Worm (Caenorhabditis elegans) whole organism, mixed stage, embryonic: ENCODE data around the gene F58E6.5.

Experiments
- lin-13 ChIP-seq: fragments of 150-350 bp; optimal IDR thresholded peaks from 2 replicates; lab custom pipeline; 2014; ENCODE audit warnings: missing biosample characterization, missing genetic modification characterization
- lsy-2 ChIP-seq: fragments of 150-350 bp; optimal IDR thresholded peaks from 2 replicates; lab custom pipeline; 2014; ENCODE audit warnings: missing biosample characterization, missing genetic modification characterization
- mab-5 ChIP-seq: fragments of 150-350 bp; optimal IDR thresholded peaks from 2 replicates; lab custom pipeline; 2014; ENCODE audit warnings: missing biosample characterization, missing genetic modification characterization
- nhr-12 ChIP-seq: fragments of 150-350 bp; optimal IDR thresholded peaks from 2 replicates; lab custom pipeline; 2014; ENCODE audit warnings: missing biosample characterization, missing genetic modification characterization
- nhr-237 ChIP-seq: fragments of 150-350 bp; optimal IDR thresholded peaks from 2 replicates; lab custom pipeline; 2014; ENCODE audit warnings: missing biosample characterization, missing genetic modification characterization
- nhr-28 ChIP-seq: fragments of 150-350 bp; optimal IDR thresholded peaks from 2 replicates; lab custom pipeline; 2014; ENCODE audit warnings: missing biosample characterization, missing genetic modification characterization
- nhr-76 ChIP-seq: sonication (generic microtip); optimal IDR thresholded peaks from 2 replicates; lab custom pipeline; 2017; ENCODE audit warnings: missing biosample characterization, missing genetic modification characterization
- pha-4 ChIP-seq: fragments of 150-350 bp; optimal IDR thresholded peaks from 2 replicates; lab custom pipeline; 2018; ENCODE audit warnings: missing biosample characterization, missing genetic modification reagents, missing genetic modification characterization
- snpc-4 ChIP-seq: fragments of 150-350 bp; optimal IDR thresholded peaks from 2 replicates; lab custom pipeline; 2014; ENCODE audit warnings: missing biosample characterization, missing genetic modification characterization
- ztf-11 ChIP-seq: fragments of 150-350 bp; optimal IDR thresholded peaks from 2 replicates; lab custom pipeline; 2014; ENCODE audit warnings: missing biosample characterization, missing genetic modification characterization

DNA sequence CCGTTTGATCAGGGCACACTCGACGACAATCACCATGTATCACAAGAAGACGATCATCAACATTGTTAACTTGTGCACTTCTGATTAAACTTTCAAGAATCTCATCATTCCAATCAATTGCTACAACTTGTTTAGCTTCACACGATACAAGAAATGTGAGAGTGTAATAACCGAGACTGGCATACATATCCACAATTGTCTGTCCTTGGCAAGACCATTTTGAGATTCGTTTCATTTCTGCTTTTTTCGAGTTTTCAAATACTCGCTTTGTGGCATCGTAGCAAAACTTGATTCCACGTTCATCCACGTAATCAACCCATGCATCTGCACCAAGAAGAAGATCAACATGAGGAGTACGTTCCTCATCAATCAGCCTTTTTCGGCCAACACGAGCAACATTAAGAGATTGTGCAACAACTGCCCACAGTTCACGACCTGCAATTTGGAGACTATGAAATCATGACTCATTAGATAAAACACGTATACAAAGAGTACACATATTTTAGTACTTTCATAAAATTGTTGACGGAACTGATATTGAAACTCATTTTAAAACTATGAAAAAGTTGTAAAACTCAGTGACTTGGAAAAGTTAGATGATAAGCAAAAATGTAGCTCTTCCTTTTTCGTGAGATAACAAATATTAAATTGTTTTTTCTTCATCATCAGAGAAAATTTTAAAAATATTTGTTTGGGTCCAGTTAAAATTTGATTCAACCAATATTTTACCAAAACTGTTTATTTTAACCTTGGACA, 41.8 kb downstream of the F58E6.5 start:
- no peak for TF ChIP-seq nhr-12 (tag; lab: Kevin White, UChicago)
- no peak for TF ChIP-seq nhr-237 (tag; lab: Kevin White, UChicago)
- TF ChIP-seq snpc-4 = no peak
- TF ChIP-seq ztf-11 (tag; lab: Kevin White, UChicago) = no peak
- TF ChIP-seq lsy-2 (tag; lab: Kevin White, UChicago) = no peak
- TF ChIP-seq mab-5 (tag; lab: Kevin White, UChicago) = no peak
- TF ChIP-seq pha-4 (tag; lab: Kevin White, UChicago) = no peak
- no peak for TF ChIP-seq lin-13
- TF ChIP-seq nhr-76 (tag; lab: Kevin White, UChicago) = no peak
- no peak for TF ChIP-seq nhr-28
